Worm (Caenorhabditis elegans) whole organism, early embryonic: ENCODE data around the gene F31B9.3.

ENCODE experiments used
- aly-1 ChIP-seq: sonication (generic microtip); optimal IDR thresholded peaks from 2 replicates; lab custom pipeline; 2016; ENCODE audit warnings: missing genetic modification characterization, missing compliant biosample characterization
- ama-1 ChIP-seq: fragments of 150-350 bp; optimal IDR thresholded peaks from 2 replicates; lab custom pipeline; 2014
- ceh-13 ChIP-seq: fragments of 200-800 bp; sonication (Bioruptor generic); optimal IDR thresholded peaks from 2 replicates; lab custom pipeline; 2018; ENCODE audit warnings: mild to moderate bottlenecking, missing genetic modification characterization, missing compliant biosample characterization
- flt-1 ChIP-seq: fragments of 200-800 bp; sonication (Bioruptor generic); IDR thresholded peaks from 2 replicates; pipeline ENCODE4 v1.3.6; 2022; ENCODE audit warnings: missing genetic modification characterization, missing compliant biosample characterization
- scrt-1 ChIP-seq: fragments of 200-800 bp; sonication (Bioruptor generic); IDR thresholded peaks from 2 replicates; pipeline ENCODE4 v1.3.6; 2022; ENCODE audit warnings: missing genetic modification characterization, missing compliant biosample characterization
- sea-1 ChIP-seq: fragments of 200-800 bp; sonication (Bioruptor generic); conservative IDR thresholded peaks from 2 replicates; pipeline ENCODE4 v1.3.6; 2022; ENCODE audit warnings: missing genetic modification characterization, missing compliant biosample characterization
- tbx-37 ChIP-seq: fragments of 200-800 bp; sonication (Bioruptor generic); conservative IDR thresholded peaks from 2 replicates; pipeline ENCODE4 v1.3.6; 2022; ENCODE audit warnings: missing genetic modification reagents, missing genetic modification characterization, missing compliant biosample characterization

- TF ChIP-seq flt-1 = no peak
- no peak for TF ChIP-seq aly-1 (tag; lab: Kevin White, UChicago)
- no peak for TF ChIP-seq ama-1
- TF ChIP-seq tbx-37 = no peak
- TF ChIP-seq sea-1 (GFP tag; lab: Robert Waterston, UW) = no peak
- no peak for TF ChIP-seq scrt-1 (GFP tag; lab: Robert Waterston, UW)
- TF ChIP-seq ceh-13 = no peak
Measured at ce11 chrX:15923440-15923839, at the start of gene F31B9.3.
